Worm (Caenorhabditis elegans): ENCODE measurements around the gene rpl-22.

- TF ChIP-seq sdz-12 (GFP tag; optimal IDR thresholded peaks at IDR 0.05), result no peak
- no peak for TF ChIP-seq mdl-1 (tag; optimal IDR thresholded peaks at IDR 0.05)
- no peak for TF ChIP-seq snpc-4 (tag; optimal IDR thresholded peaks at IDR 0.05)
- no peak for TF ChIP-seq unc-39 (tag; optimal IDR thresholded peaks at IDR 0.05)
- TF ChIP-seq egl-27 (tag; optimal IDR thresholded peaks at IDR 0.05), result no peak
Measured at ce11 chrII:5067927-5068326, 12.5 kb downstream of the rpl-22 start, which contains the start of gene C27A2.8.
